Worm (Caenorhabditis elegans) whole organism, L4/young adult: ENCODE measurements around the gene F13A7.12.

Experiments used
- W03F9.2 ChIP-seq: fragments of 150-350 bp; optimal IDR thresholded peaks from 2 replicates; lab custom pipeline; 2014; ENCODE audit warnings: missing biosample characterization, missing genetic modification characterization
- dao-5 ChIP-seq: sonication (generic microtip); optimal IDR thresholded peaks from 2 replicates; lab custom pipeline; 2016; ENCODE audit warnings: missing genotype, missing genetic modification characterization, moderate library complexity, missing compliant biosample characterization
- him-1 ChIP-seq: sonication (generic microtip); optimal IDR thresholded peaks from 2 replicates; lab custom pipeline; 2016; ENCODE audit warnings: missing genotype, missing genetic modification reagents, missing genetic modification characterization, missing compliant biosample characterization

DNA sequence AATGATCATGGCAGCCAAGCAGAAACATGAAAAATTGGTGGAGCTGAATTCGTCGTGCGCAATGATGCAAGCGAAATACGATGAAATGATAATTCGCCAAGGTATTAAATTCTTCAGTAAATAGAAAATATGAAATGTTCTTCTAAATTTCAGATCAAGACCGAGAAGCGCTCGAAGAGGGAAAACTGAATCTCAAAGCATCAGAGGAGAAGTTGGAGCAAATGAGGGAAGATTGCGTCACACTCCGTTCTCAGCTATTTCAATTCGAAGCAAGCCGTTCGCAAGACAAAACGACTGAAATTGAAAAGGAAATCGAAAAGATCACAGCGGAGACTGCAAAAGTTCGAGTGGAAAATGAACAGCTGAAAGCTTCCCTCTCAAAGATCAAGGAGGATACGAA, 10.5 kb downstream of the F13A7.12 start:
- no peak for TF ChIP-seq him-1 (tag; lab: Kevin White, UChicago)
- no peak for TF ChIP-seq W03F9.2 (tag; lab: Kevin White, UChicago)
- no peak for TF ChIP-seq dao-5 (tag; lab: Kevin White, UChicago)
